Worm (Caenorhabditis elegans) whole organism, L2 larva: Measurements from ENCODE around the gene fkh-8.

Experiments
- C34F6.9 ChIP-seq: fragments of 150-350 bp; optimal IDR thresholded peaks from 2 replicates; lab custom pipeline; 2014; ENCODE audit warnings: missing biosample characterization, missing genetic modification characterization
- F13H6.1 ChIP-seq: sonication (generic microtip); optimal IDR thresholded peaks from 2 replicates; lab custom pipeline; 2016; ENCODE audit warnings: missing genetic modification characterization, missing compliant biosample characterization
- R02D3.7 ChIP-seq: fragments of 150-350 bp; optimal IDR thresholded peaks from 2 replicates; lab custom pipeline; 2014; ENCODE audit warnings: missing biosample characterization, missing genetic modification characterization
- ZK546.5 ChIP-seq: sonication (generic microtip); optimal IDR thresholded peaks from 2 replicates; lab custom pipeline; 2017; ENCODE audit warnings: missing biosample characterization, missing genetic modification characterization
- alr-1 ChIP-seq: fragments of 150-350 bp; optimal IDR thresholded peaks from 2 replicates; lab custom pipeline; 2014; ENCODE audit warnings: missing biosample characterization, missing genetic modification characterization
- aly-2 ChIP-seq: fragments of 150-350 bp; optimal IDR thresholded peaks from 2 replicates; lab custom pipeline; 2014; ENCODE audit warnings: missing biosample characterization, missing genetic modification characterization
- ama-1 ChIP-seq: fragments of 150-350 bp; optimal IDR thresholded peaks from 2 replicates; lab custom pipeline; 2018; ENCODE audit warnings: inconsistent platforms
- blmp-1 ChIP-seq: sonication (generic microtip); optimal IDR thresholded peaks from 2 replicates; lab custom pipeline; 2017; ENCODE audit warnings: missing genetic modification characterization, mild to moderate bottlenecking, missing compliant biosample characterization, antibody characterized with exemption, moderate library complexity; ENCODE audit not compliant: insufficient read depth
- ceh-16 ChIP-seq: fragments of 150-350 bp; optimal IDR thresholded peaks from 2 replicates; lab custom pipeline; 2014; ENCODE audit warnings: missing biosample characterization, missing genetic modification characterization
- crh-2 ChIP-seq: sonication (generic microtip); optimal IDR thresholded peaks from 2 replicates; lab custom pipeline; 2017; ENCODE audit warnings: missing biosample characterization, missing genetic modification characterization
- dmd-4 ChIP-seq: sonication (generic microtip); optimal IDR thresholded peaks from 2 replicates; lab custom pipeline; 2017; ENCODE audit warnings: missing biosample characterization, missing genetic modification characterization
- egl-27 ChIP-seq: sonication (generic microtip); optimal IDR thresholded peaks from 3 replicates; lab custom pipeline; 2017; ENCODE audit warnings: missing biosample characterization, missing genetic modification reagents, missing genetic modification characterization
- elt-3 ChIP-seq: sonication (generic microtip); optimal IDR thresholded peaks from 2 replicates; lab custom pipeline; 2017; ENCODE audit warnings: missing biosample characterization, missing genetic modification characterization
- fos-1 ChIP-seq: fragments of 150-350 bp; optimal IDR thresholded peaks from 2 replicates; lab custom pipeline; 2014; ENCODE audit warnings: missing biosample characterization, missing genetic modification characterization
- gmeb-1 ChIP-seq: fragments of 150-350 bp; optimal IDR thresholded peaks from 2 replicates; lab custom pipeline; 2014; ENCODE audit warnings: missing biosample characterization, missing genetic modification characterization
- lin-11 ChIP-seq: fragments of 150-350 bp; sonication (generic microtip); optimal IDR thresholded peaks from 2 replicates; lab custom pipeline; 2014; ENCODE audit warnings: missing biosample characterization, missing genetic modification characterization, inconsistent platforms, mixed read lengths
- lin-13 ChIP-seq: fragments of 150-350 bp; optimal IDR thresholded peaks from 2 replicates; lab custom pipeline; 2014; ENCODE audit warnings: missing biosample characterization, missing genetic modification reagents, missing genetic modification characterization
- lin-39 ChIP-seq: fragments of 150-350 bp; optimal IDR thresholded peaks from 2 replicates; lab custom pipeline; 2014; ENCODE audit warnings: missing biosample characterization, missing genetic modification reagents, missing genetic modification characterization
- lsy-2 ChIP-seq, 2 experiments: fragments of 150-350 bp in 1 of 2; sonication (generic microtip) in 1 of 2; optimal IDR thresholded peaks; 2 replicates each; lab custom pipeline; 2014 to 2017; ENCODE audit warnings: missing biosample characterization in 2 of 2, missing genetic modification characterization in 2 of 2
- mab-5 ChIP-seq: fragments of 150-350 bp; optimal IDR thresholded peaks from 2 replicates; lab custom pipeline; 2014; ENCODE audit warnings: missing biosample characterization, missing genetic modification characterization
- mbf-1 ChIP-seq: sonication (generic microtip); optimal IDR thresholded peaks from 2 replicates; lab custom pipeline; 2017; ENCODE audit warnings: missing biosample characterization, missing genetic modification characterization
- mdl-1 ChIP-seq, 2 experiments: fragments of 150-350 bp in 1 of 2; sonication (generic microtip) in 1 of 2; optimal IDR thresholded peaks; 2 replicates each; lab custom pipeline; 2017; ENCODE audit warnings: missing biosample characterization in 2 of 2, missing genetic modification characterization in 2 of 2
- nhr-10 ChIP-seq: sonication (generic microtip); optimal IDR thresholded peaks from 2 replicates; lab custom pipeline; 2017; ENCODE audit warnings: missing biosample characterization, missing genetic modification characterization
- nhr-11 ChIP-seq: fragments of 150-350 bp; optimal IDR thresholded peaks from 2 replicates; lab custom pipeline; 2014; ENCODE audit warnings: missing biosample characterization, missing genetic modification characterization
- nhr-12 ChIP-seq: fragments of 150-350 bp; optimal IDR thresholded peaks from 2 replicates; lab custom pipeline; 2014; ENCODE audit warnings: missing biosample characterization, missing genetic modification characterization
- nhr-129 ChIP-seq: fragments of 150-350 bp; optimal IDR thresholded peaks from 2 replicates; lab custom pipeline; 2014; ENCODE audit warnings: missing biosample characterization, missing genetic modification characterization
- nhr-23 ChIP-seq: fragments of 150-350 bp; optimal IDR thresholded peaks from 2 replicates; lab custom pipeline; 2014; ENCODE audit warnings: missing biosample characterization, missing genetic modification reagents, missing genetic modification characterization
- nhr-237 ChIP-seq: fragments of 150-350 bp; optimal IDR thresholded peaks from 2 replicates; lab custom pipeline; 2014; ENCODE audit warnings: missing biosample characterization, missing genetic modification characterization
- nhr-25 ChIP-seq: fragments of 150-350 bp; sonication (generic microtip); optimal IDR thresholded peaks from 3 replicates; lab custom pipeline; 2014; ENCODE audit warnings: missing biosample characterization, missing genetic modification characterization
- nhr-6 ChIP-seq: fragments of 150-350 bp; optimal IDR thresholded peaks from 2 replicates; lab custom pipeline; 2014; ENCODE audit warnings: missing biosample characterization, missing genetic modification characterization
- peb-1 ChIP-seq: fragments of 150-350 bp; optimal IDR thresholded peaks from 2 replicates; lab custom pipeline; 2014; ENCODE audit warnings: missing biosample characterization, missing genetic modification characterization
- sem-4 ChIP-seq: fragments of 150-350 bp; optimal IDR thresholded peaks from 2 replicates; lab custom pipeline; 2014; ENCODE audit warnings: missing biosample characterization, missing genetic modification reagents, missing genetic modification characterization
- skn-1 ChIP-seq: sonication (generic microtip); optimal IDR thresholded peaks from 2 replicates; lab custom pipeline; 2017; ENCODE audit warnings: missing biosample characterization, missing genetic modification characterization
- sma-3 ChIP-seq: sonication (generic microtip); optimal IDR thresholded peaks from 2 replicates; lab custom pipeline; 2016; ENCODE audit warnings: missing genetic modification reagents, missing genetic modification characterization, missing compliant biosample characterization
- sma-9 ChIP-seq, 2 experiments: fragments of 150-350 bp in 1 of 2; sonication (generic microtip) in 1 of 2; optimal IDR thresholded peaks; 2 replicates each; lab custom pipeline; 2014 to 2016; ENCODE audit warnings: missing genetic modification characterization in 2 of 2, mild to moderate bottlenecking in 1 of 2, missing biosample characterization in 1 of 2, missing compliant biosample characterization in 1 of 2, missing genetic modification reagents in 1 of 2, moderate library complexity in 1 of 2
- unc-55 ChIP-seq: fragments of 150-350 bp; sonication (generic microtip); optimal IDR thresholded peaks from 3 replicates; lab custom pipeline; 2014; ENCODE audit warnings: missing biosample characterization, missing genetic modification reagents, missing genetic modification characterization
- unc-62 ChIP-seq: fragments of 150-350 bp; optimal IDR thresholded peaks from 2 replicates; lab custom pipeline; 2014; ENCODE audit warnings: missing biosample characterization, missing genetic modification reagents, missing genetic modification characterization
- zag-1 ChIP-seq: fragments of 150-350 bp; optimal IDR thresholded peaks from 2 replicates; lab custom pipeline; 2014; ENCODE audit warnings: missing biosample characterization, missing genetic modification characterization
- ztf-1 ChIP-seq: fragments of 200-800 bp; sonication (Bioruptor generic); conservative IDR thresholded peaks from 2 replicates; pipeline ENCODE4 v1.3.6; 2022; ENCODE audit warnings: missing genetic modification characterization, missing compliant biosample characterization
- ztf-4 ChIP-seq: fragments of 150-350 bp; optimal IDR thresholded peaks from 2 replicates; lab custom pipeline; 2014; ENCODE audit warnings: missing biosample characterization, missing genetic modification characterization

The fkh-8 gene

ce11 chrII:6192484-6192883 is 1.3 kb upstream of the fkh-8 start, which contains the start of gene cpb-2:
TSS of gene cpb-2 (plus strand) at chrII:6192784.
- no peak for TF ChIP-seq alr-1 (tag; lab: Kevin White, UChicago)
- no peak for TF ChIP-seq fos-1 (tag; lab: Kevin White, UChicago)
- TF ChIP-seq nhr-12 (tag; lab: Kevin White, UChicago): no peak
- TF ChIP-seq unc-62 (GFP tag; lab: Kevin White, UChicago): no peak
- TF ChIP-seq ZK546.5: no peak
- no peak for TF ChIP-seq lsy-2 (tag; optimal IDR thresholded peaks at IDR 0.05; lab: Kevin White, UChicago)
- TF ChIP-seq dmd-4: no peak
- TF ChIP-seq zag-1: no peak
- no peak for TF ChIP-seq nhr-25
- no peak for TF ChIP-seq ztf-4 (tag; lab: Kevin White, UChicago)
- no peak for TF ChIP-seq unc-55 (GFP tag; lab: Kevin White, UChicago)

ce11 chrII:6190770-6191169 is 423 bp downstream of the fkh-8 start:
- TF ChIP-seq nhr-11 (tag; lab: Kevin White, UChicago) (no peak), lin-13 (no peak), nhr-129 (tag; lab: Kevin White, UChicago) (no peak), nhr-6 (tag; lab: Kevin White, UChicago) (no peak), sma-3 (GFP tag; lab: Kevin White, UChicago) (no peak), lin-39 (no peak), egl-27 (tag; lab: Kevin White, UChicago) (no peak), lin-11 (tag; lab: Kevin White, UChicago) (no peak), crh-2 (tag; lab: Kevin White, UChicago) (no peak), nhr-10 (no peak), nhr-237 (tag; lab: Kevin White, UChicago) (no peak), ama-1 (lab: Kevin White, UChicago) (no peak), nhr-23 (tag; lab: Kevin White, UChicago) (no peak), mbf-1 (tag; lab: Kevin White, UChicago) (no peak), blmp-1 (tag; lab: Kevin White, UChicago) (no peak), ceh-16 (tag; lab: Kevin White, UChicago) (no peak), aly-2 (tag; lab: Kevin White, UChicago) (no peak)

ce11 chrII:6181337-6181736 is 9.9 kb downstream of the fkh-8 start:
- TF ChIP-seq sma-9 (GFP tag; optimal IDR thresholded peaks at IDR 0.05; lab: Kevin White, UChicago) (peak; percentile 34), sma-9 (tag; optimal IDR thresholded peaks at IDR 0.05; lab: Kevin White, UChicago) (no peak), alr-1 (tag; lab: Kevin White, UChicago) (no peak), crh-2 (tag; lab: Kevin White, UChicago) (no peak), mbf-1 (tag; lab: Kevin White, UChicago) (no peak), nhr-129 (tag; lab: Kevin White, UChicago) (peak; percentile 38), skn-1 (tag; lab: Kevin White, UChicago) (no peak), mab-5 (tag; lab: Kevin White, UChicago) (no peak), F13H6.1 (tag; lab: Kevin White, UChicago) (peak; percentile 37), peb-1 (no peak), lsy-2 (tag; optimal IDR thresholded peaks at IDR 0.05; lab: Kevin White, UChicago) (peak in 1 of 2 experiments; percentile 22), C34F6.9 (tag; lab: Kevin White, UChicago) (peak; percentile 26), elt-3 (no peak), unc-62 (GFP tag; lab: Kevin White, UChicago) (no peak), R02D3.7 (tag; lab: Kevin White, UChicago) (no peak), aly-2 (tag; lab: Kevin White, UChicago) (no peak), sem-4 (tag; lab: Kevin White, UChicago) (no peak), ztf-1 (GFP tag; lab: Robert Waterston, UW) (no peak), zag-1 (no peak), nhr-237 (tag; lab: Kevin White, UChicago) (no peak), fos-1 (tag; lab: Kevin White, UChicago) (no peak)
- TF ChIP-seq, all 48 proteins: peak for 5

- TF ChIP-seq lin-11 (tag; lab: Kevin White, UChicago) (no peak), F13H6.1 (tag; lab: Kevin White, UChicago) (no peak), blmp-1 (tag; lab: Kevin White, UChicago) (no peak), ceh-16 (tag; lab: Kevin White, UChicago) (no peak), mdl-1 (tag; optimal IDR thresholded peaks at IDR 0.05; lab: Kevin White, UChicago) (no peak), gmeb-1 (tag; lab: Kevin White, UChicago) (no peak), crh-2 (tag; lab: Kevin White, UChicago) (no peak), nhr-23 (tag; lab: Kevin White, UChicago) (no peak), elt-3 (no peak), sma-9 (GFP tag; optimal IDR thresholded peaks at IDR 0.05; lab: Kevin White, UChicago) (no peak), sma-9 (tag; optimal IDR thresholded peaks at IDR 0.05; lab: Kevin White, UChicago) (no peak)
Measured at ce11 chrII:6180552-6180951, 10.6 kb downstream of the fkh-8 start.
